Worm (Caenorhabditis elegans): ENCODE data around the gene mks-2.

The mks-2 gene

DNA sequence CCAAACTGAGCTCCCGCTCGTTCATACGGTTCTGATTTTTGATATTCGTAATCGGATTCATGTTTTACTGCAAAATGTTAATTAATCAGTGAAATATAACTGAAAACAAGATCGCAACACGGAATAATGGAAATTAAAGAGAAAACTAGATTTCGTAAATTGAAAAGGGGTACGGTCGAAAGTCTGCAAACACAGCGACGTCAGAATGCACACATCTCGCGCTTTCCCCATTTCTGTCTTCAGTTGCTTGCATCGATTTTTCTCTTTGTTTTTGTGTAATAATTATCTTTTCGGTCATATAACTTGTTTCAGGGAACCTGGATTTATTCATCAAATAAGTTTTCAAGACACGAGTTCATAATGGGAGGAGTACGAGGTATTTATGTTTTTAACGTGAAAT lies 22.4 kb downstream of the mks-2 start, which contains the start of the genes rbmx-2 and C30B5.2 (continued):
- peak; percentile 13 for TF ChIP-seq skn-1 (tag; optimal IDR thresholded peaks at IDR 0.05)
- TF ChIP-seq lin-15B (tag; optimal IDR thresholded peaks at IDR 0.05), result no peak
- TF ChIP-seq ceh-63 (GFP tag; optimal IDR thresholded peaks at IDR 0.05), result no peak
- peak; percentile 6 for TF ChIP-seq lin-13 (GFP tag; optimal IDR thresholded peaks at IDR 0.05)

DNA sequence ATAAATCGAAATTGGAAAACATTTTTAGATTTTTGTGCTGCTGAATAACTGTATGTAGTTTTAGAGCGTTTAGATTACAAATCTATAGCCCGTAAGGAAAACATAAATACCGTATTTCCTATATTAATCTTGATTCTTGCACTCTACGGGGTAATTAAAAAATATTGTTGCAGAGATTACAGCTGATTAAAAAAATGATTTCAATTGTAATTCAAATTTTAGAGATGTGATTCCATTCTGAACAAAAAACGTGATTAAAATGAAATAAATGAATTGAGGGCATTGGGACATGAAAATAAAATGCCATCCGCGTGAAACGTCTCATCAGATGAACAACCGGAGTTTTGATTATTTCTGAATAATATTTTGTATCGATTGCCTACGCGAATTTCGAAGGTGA lies 26.8 kb downstream of the mks-2 start, which contains the start of gene cpb-2:
cpb-2 (plus strand) TSS at position 301 of the 400 bp plus-strand sequence.
- TF ChIP-seq fkh-4 (tag; optimal IDR thresholded peaks at IDR 0.05; ENCODE audit: borderline replicate concordance) (no peak), nhr-11 (tag; optimal IDR thresholded peaks at IDR 0.05) (no peak), nhr-47 (tag; optimal IDR thresholded peaks at IDR 0.05) (no peak), tlp-1 (tag; optimal IDR thresholded peaks at IDR 0.05) (no peak), dsc-1 (tag; optimal IDR thresholded peaks at IDR 0.05) (no peak), snpc-4 (tag; optimal IDR thresholded peaks at IDR 0.05) (no peak), ets-5 (GFP tag; IDR thresholded peaks at IDR 0.05) (no peak), mef-2 (tag; optimal IDR thresholded peaks at IDR 0.05) (no peak), ceh-8 (GFP tag; optimal IDR thresholded peaks at IDR 0.05) (no peak), xbp-1 (tag; optimal IDR thresholded peaks at IDR 0.05) (no peak), unc-62 (GFP tag; optimal IDR thresholded peaks at IDR 0.05) (no peak), dpl-1 (GFP tag; optimal IDR thresholded peaks at IDR 0.05) (no peak), elt-2 (tag; optimal IDR thresholded peaks at IDR 0.05) (no peak), lin-14 (GFP tag; optimal IDR thresholded peaks at IDR 0.05) (no peak), egl-13 (tag; optimal IDR thresholded peaks at IDR 0.05) (no peak), nhr-90 (tag; optimal IDR thresholded peaks at IDR 0.05; ENCODE audit: poor library complexity) (no peak), nhr-237 (tag; optimal IDR thresholded peaks at IDR 0.05) (no peak), irx-1 (tag; optimal IDR thresholded peaks at IDR 0.05) (no peak)

DNA sequence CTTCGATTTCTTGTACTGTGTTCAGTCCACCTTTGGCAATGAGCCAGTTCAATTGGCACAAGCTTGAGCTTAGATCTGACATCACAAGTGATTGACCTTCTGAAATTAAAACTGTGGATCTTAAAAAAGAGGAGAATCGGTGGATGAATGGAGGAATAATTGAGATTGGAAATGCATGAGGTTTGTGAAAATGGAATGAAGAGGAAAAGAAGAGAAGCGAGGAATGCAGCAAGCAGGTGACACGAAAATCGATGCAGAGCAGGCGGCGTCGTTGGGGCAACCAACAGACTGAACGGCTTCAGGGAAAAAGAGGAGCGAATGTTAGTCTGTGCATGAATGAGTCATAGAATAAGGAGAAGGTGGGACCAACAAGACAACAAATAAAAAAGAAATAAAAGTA lies 28.0 kb downstream of the mks-2 start, which contains the start of gene fkh-8:
fkh-8 (minus strand) TSS at position 101 of the 400 bp plus-strand sequence.
- TF ChIP-seq alr-1 (tag; optimal IDR thresholded peaks at IDR 0.05; ENCODE audit: borderline replicate concordance) (no peak), mef-2 (tag; optimal IDR thresholded peaks at IDR 0.05) (no peak), nhr-85 (tag) (no peak), efl-3 (GFP tag; optimal IDR thresholded peaks at IDR 0.05) (no peak), lin-14 (GFP tag; optimal IDR thresholded peaks at IDR 0.05) (peak; percentile 4), ceh-8 (GFP tag; optimal IDR thresholded peaks at IDR 0.05) (no peak), snpc-4 (tag; optimal IDR thresholded peaks at IDR 0.05) (no peak), ztf-11 (tag; optimal IDR thresholded peaks at IDR 0.05) (no peak), elt-3 (tag; optimal IDR thresholded peaks at IDR 0.05) (no peak), efl-1 (optimal IDR thresholded peaks at IDR 0.05) (no peak), efl-1 (GFP tag; optimal IDR thresholded peaks at IDR 0.05 in 1 of 2) (peak in 1 of 2 experiments; percentile 36), nhr-12 (tag; optimal IDR thresholded peaks at IDR 0.05) (no peak), sox-4 (tag; optimal IDR thresholded peaks at IDR 0.05) (no peak)

DNA sequence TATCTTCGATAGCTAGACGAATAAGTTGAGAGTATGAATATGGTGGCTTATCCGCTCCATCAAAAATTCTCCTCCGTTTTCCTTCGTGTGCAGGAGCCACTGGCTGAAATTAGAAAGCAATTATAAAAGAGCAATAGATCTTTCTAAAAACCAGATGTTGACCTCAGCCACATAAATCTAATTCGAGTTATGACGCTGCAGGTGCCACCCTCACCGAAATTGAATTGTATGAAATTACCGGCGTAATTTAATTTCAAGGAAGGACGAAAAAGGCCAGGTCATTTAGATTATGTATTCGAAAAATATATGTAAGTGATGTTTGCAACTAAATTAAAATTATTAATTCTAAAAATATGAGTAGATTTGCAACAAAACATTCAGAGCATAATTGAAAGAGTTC lies 28.5 kb downstream of the mks-2 start:
- no peak for TF ChIP-seq dsc-1 (tag; optimal IDR thresholded peaks at IDR 0.05)
- peak; percentile 17 for TF ChIP-seq nhr-47 (tag; optimal IDR thresholded peaks at IDR 0.05)
- no peak for TF ChIP-seq nhr-20 (tag; optimal IDR thresholded peaks at IDR 0.05)
- TF ChIP-seq nhr-71 (tag; optimal IDR thresholded peaks at IDR 0.05), result peak; percentile 1
- no peak for TF ChIP-seq nhr-28 (tag; optimal IDR thresholded peaks at IDR 0.05)

DNA sequence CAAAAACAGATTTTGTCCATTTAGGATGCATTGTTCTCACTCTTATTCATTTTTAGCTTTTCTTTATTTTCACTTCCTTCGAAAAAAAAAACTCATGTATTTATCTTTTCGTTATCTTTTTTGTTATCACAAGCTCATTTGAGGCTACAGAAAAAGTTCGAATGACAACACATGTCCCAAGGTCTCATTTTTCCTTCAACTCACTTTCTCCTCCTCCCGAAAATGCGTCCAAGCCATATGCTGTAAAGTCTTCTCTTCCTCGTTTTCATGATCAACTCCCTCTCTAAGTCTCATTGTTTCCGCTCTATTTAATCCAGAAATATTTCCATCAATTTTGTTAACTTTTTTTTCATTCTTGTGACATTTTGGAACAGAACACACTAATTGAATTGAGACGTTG lies 37.9 kb downstream of the mks-2 start:
- TF ChIP-seq egl-27 (tag; optimal IDR thresholded peaks at IDR 0.05) (no peak), mef-2 (tag; optimal IDR thresholded peaks at IDR 0.05) (no peak), xbp-1 (tag; optimal IDR thresholded peaks at IDR 0.05) (no peak), lin-15B (tag; optimal IDR thresholded peaks at IDR 0.05) (no peak), rnt-1 (tag; optimal IDR thresholded peaks at IDR 0.05) (peak; percentile 41), nhr-71 (tag; optimal IDR thresholded peaks at IDR 0.05) (peak; percentile 48), blmp-1 (tag; optimal IDR thresholded peaks at IDR 0.05) (peak; percentile 45), nhr-47 (tag; optimal IDR thresholded peaks at IDR 0.05) (no peak), sup-37 (GFP tag; optimal IDR thresholded peaks at IDR 0.05) (no peak), nhr-85 (tag) (no peak), hlh-17 (GFP tag; optimal IDR thresholded peaks at IDR 0.05; ENCODE audit: borderline replicate concordance) (no peak), efl-3 (GFP tag; optimal IDR thresholded peaks at IDR 0.05) (no peak), irx-1 (tag; optimal IDR thresholded peaks at IDR 0.05) (no peak), ets-5 (GFP tag; IDR thresholded peaks at IDR 0.05) (no peak), pag-3 (tag; optimal IDR thresholded peaks at IDR 0.05; ENCODE audit: borderline replicate concordance, insufficient read depth) (no peak), egl-13 (tag; optimal IDR thresholded peaks at IDR 0.05) (no peak), nhr-237 (tag; optimal IDR thresholded peaks at IDR 0.05) (no peak), unc-86 (tag; optimal IDR thresholded peaks at IDR 0.05) (no peak), nhr-28 (tag; optimal IDR thresholded peaks at IDR 0.05) (no peak), nhr-11 (tag; optimal IDR thresholded peaks at IDR 0.05) (no peak), unc-98 (GFP tag; IDR thresholded peaks at IDR 0.05) (no peak), ces-1 (GFP tag; optimal IDR thresholded peaks at IDR 0.05) (no peak), ama-1 (optimal IDR thresholded peaks at IDR 0.05) (no peak)
